Worm (Caenorhabditis elegans): ENCODE data around the gene vps-2.

ce11 chrII:12727871-12728270, 40.1 kb downstream of the vps-2 start:
- TF ChIP-seq him-1 (tag; optimal IDR thresholded peaks at IDR 0.05) (no peak), dao-5 (tag; optimal IDR thresholded peaks at IDR 0.05) (no peak), W03F9.2 (tag; optimal IDR thresholded peaks at IDR 0.05) (no peak)

Data from whole organism, L4/young adult.